Fruit fly (Drosophila melanogaster) whole organism, prepupa: ENCODE data around the gene sing.
A peak's percentile ranks its signal among the peaks of the same experiment; 100 is the strongest.

Source experiments
- CG11294 ChIP-seq: fragments of 200-800 bp; sonication (Bioruptor generic); IDR thresholded peaks from 2 replicates; pipeline ENCODE4 v1.3.6; 2022; ENCODE audit warnings: missing biosample characterization, missing genetic modification characterization
- CG11762 ChIP-seq: fragments of 200-800 bp; sonication (Bioruptor generic); optimal IDR thresholded peaks from 3 replicates; lab custom pipeline; 2016; ENCODE audit warnings: missing biosample characterization, missing genetic modification characterization; ENCODE audit not compliant: insufficient read depth
- CG11902 ChIP-seq: fragments of 200-800 bp; sonication (Bioruptor generic); optimal IDR thresholded peaks from 3 replicates; lab custom pipeline; 2016; ENCODE audit warnings: missing biosample characterization, missing genetic modification characterization
- CG15336 ChIP-seq: fragments of 200-800 bp; sonication (Bioruptor generic); IDR thresholded peaks from 2 replicates; pipeline ENCODE4 v1.3.6; 2022; ENCODE audit warnings: missing biosample characterization, missing genetic modification characterization
- CG1621 ChIP-seq: fragments of 200-800 bp; sonication (Bioruptor generic); optimal IDR thresholded peaks from 3 replicates; lab custom pipeline; 2018; ENCODE audit warnings: missing biosample characterization, mild to moderate bottlenecking, missing genetic modification characterization
- CG3032 ChIP-seq: fragments of 200-800 bp; optimal IDR thresholded peaks from 2 replicates; lab custom pipeline; 2019; ENCODE audit warnings: missing biosample characterization, mild to moderate bottlenecking, missing genetic modification characterization, moderate library complexity
- CG3919 ChIP-seq: fragments of 200-800 bp; sonication (Bioruptor generic); optimal IDR thresholded peaks from 3 replicates; lab custom pipeline; 2016; ENCODE audit warnings: missing biosample characterization, missing genetic modification characterization
- CG4318 ChIP-seq: fragments of 200-800 bp; sonication (Bioruptor generic); optimal IDR thresholded peaks from 3 replicates; lab custom pipeline; 2017; ENCODE audit warnings: missing biosample characterization, mild to moderate bottlenecking, missing genetic modification characterization
- CG6163 ChIP-seq: fragments of 200-800 bp; sonication (Bioruptor generic); IDR thresholded peaks from 3 replicates; pipeline ENCODE4 v1.3.6; 2022; ENCODE audit warnings: missing biosample characterization, missing genetic modification characterization
- CG6276 ChIP-seq: fragments of 200-800 bp; sonication (Bioruptor generic); optimal IDR thresholded peaks from 2 replicates; lab custom pipeline; 2017; ENCODE audit warnings: missing biosample characterization, mild to moderate bottlenecking, missing genetic modification characterization
- CG6792 ChIP-seq: fragments of 200-800 bp; sonication (Bioruptor generic); optimal IDR thresholded peaks from 3 replicates; lab custom pipeline; 2016; ENCODE audit warnings: missing biosample characterization, missing genetic modification characterization
- CG6808 ChIP-seq: fragments of 200-800 bp; sonication (Bioruptor generic); optimal IDR thresholded peaks from 3 replicates; lab custom pipeline; 2017; ENCODE audit warnings: missing biosample characterization, missing genetic modification characterization, mild to moderate bottlenecking, moderate library complexity, missing genetic modification reagents
- CG6854 ChIP-seq: fragments of 200-800 bp; sonication (Bioruptor generic); optimal IDR thresholded peaks from 2 replicates; lab custom pipeline; 2017; ENCODE audit warnings: missing biosample characterization, mild to moderate bottlenecking, missing genetic modification characterization
- CG8119 ChIP-seq: fragments of 200-800 bp; sonication (Bioruptor generic); IDR thresholded peaks from 3 replicates; pipeline ENCODE4 v1.3.6; 2022; ENCODE audit warnings: missing biosample characterization, missing genetic modification characterization
- CG8319 ChIP-seq: fragments of 200-800 bp; sonication (Bioruptor generic); optimal IDR thresholded peaks from 3 replicates; lab custom pipeline; 2016; ENCODE audit warnings: missing biosample characterization, missing genetic modification characterization
- CG8632 ChIP-seq: fragments of 200-800 bp; sonication (Bioruptor generic); optimal IDR thresholded peaks from 3 replicates; lab custom pipeline; 2016; ENCODE audit warnings: missing biosample characterization, missing genetic modification characterization
- CG9139 ChIP-seq: fragments of 200-800 bp; sonication (Bioruptor generic); optimal IDR thresholded peaks from 3 replicates; lab custom pipeline; 2017; ENCODE audit warnings: missing biosample characterization, mild to moderate bottlenecking, missing genetic modification characterization
- Eip75B ChIP-seq: fragments of 200-800 bp; sonication (Bioruptor generic); optimal IDR thresholded peaks from 3 replicates; lab custom pipeline; 2016; ENCODE audit warnings: missing biosample characterization, missing genetic modification characterization
- Eip78C ChIP-seq: fragments of 200-800 bp; sonication (Bioruptor generic); peaks from one replicate; lab custom pipeline; 2016; ENCODE audit warnings: missing biosample characterization, missing genetic modification characterization
- Ets21C ChIP-seq: fragments of 200-800 bp; sonication (Bioruptor generic); optimal IDR thresholded peaks from 3 replicates; lab custom pipeline; 2016; ENCODE audit warnings: missing biosample characterization, missing genetic modification characterization
- Ets96B ChIP-seq: fragments of 200-800 bp; optimal IDR thresholded peaks from 2 replicates; lab custom pipeline; 2019; ENCODE audit warnings: missing biosample characterization, mild to moderate bottlenecking, missing genetic modification characterization, moderate library complexity
- Gug ChIP-seq: fragments of 200-800 bp; sonication (Bioruptor generic); IDR thresholded peaks from 2 replicates; pipeline ENCODE4 v1.3.6; 2022; ENCODE audit warnings: missing biosample characterization, missing genetic modification characterization
- Hr38 ChIP-seq: sonication (Bioruptor generic); optimal IDR thresholded peaks from 2 replicates; lab custom pipeline; 2016; ENCODE audit warnings: missing biosample characterization, missing genetic modification characterization
- Hr39 ChIP-seq: fragments of 200-800 bp; sonication (Bioruptor generic); optimal IDR thresholded peaks from 2 replicates; lab custom pipeline; 2016; ENCODE audit warnings: missing biosample characterization, missing genetic modification characterization
- Hr4 ChIP-seq: fragments of 200-800 bp; sonication (Bioruptor generic); optimal IDR thresholded peaks from 3 replicates; lab custom pipeline; 2016; ENCODE audit warnings: missing biosample characterization, missing genetic modification characterization
- Lpt ChIP-seq: fragments of 200-800 bp; sonication (Bioruptor generic); optimal IDR thresholded peaks from 3 replicates; lab custom pipeline; 2016; ENCODE audit warnings: missing biosample characterization, missing genetic modification characterization
- Met ChIP-seq: fragments of 200-800 bp; sonication (Bioruptor generic); optimal IDR thresholded peaks from 3 replicates; lab custom pipeline; 2016; ENCODE audit warnings: missing biosample characterization, missing genetic modification characterization
- OdsH ChIP-seq: fragments of 200-800 bp; sonication (Bioruptor generic); optimal IDR thresholded peaks from 3 replicates; lab custom pipeline; 2016; ENCODE audit warnings: missing biosample characterization, missing genetic modification characterization
- Smox ChIP-seq: fragments of 200-800 bp; sonication (Bioruptor generic); optimal IDR thresholded peaks from 3 replicates; lab custom pipeline; 2016; ENCODE audit warnings: missing biosample characterization, missing genetic modification characterization
- Sox14 ChIP-seq: fragments of 200-800 bp; sonication (Bioruptor generic); optimal IDR thresholded peaks from 3 replicates; lab custom pipeline; 2016; ENCODE audit warnings: missing biosample characterization, missing genetic modification characterization
- Sox15 ChIP-seq: fragments of 200-800 bp; sonication (Bioruptor generic); optimal IDR thresholded peaks from 3 replicates; lab custom pipeline; 2016; ENCODE audit warnings: missing biosample characterization, missing genetic modification characterization
- achi ChIP-seq: fragments of 200-800 bp; sonication (Bioruptor generic); optimal IDR thresholded peaks from 3 replicates; lab custom pipeline; 2016; ENCODE audit warnings: missing biosample characterization, missing genetic modification characterization
- acj6 ChIP-seq: fragments of 200-800 bp; sonication (Bioruptor generic); optimal IDR thresholded peaks from 3 replicates; lab custom pipeline; 2016; ENCODE audit warnings: missing biosample characterization, missing genetic modification characterization
- cyc ChIP-seq: fragments of 200-800 bp; sonication (Bioruptor generic); optimal IDR thresholded peaks from 3 replicates; lab custom pipeline; 2016; ENCODE audit warnings: missing biosample characterization, missing genetic modification characterization
- dac ChIP-seq: fragments of 200-800 bp; sonication (Bioruptor generic); optimal IDR thresholded peaks from 2 replicates; lab custom pipeline; 2017; ENCODE audit warnings: missing biosample characterization, mild to moderate bottlenecking, missing genetic modification characterization
- dsx ChIP-seq: fragments of 200-800 bp; optimal IDR thresholded peaks from 3 replicates; lab custom pipeline; 2019; ENCODE audit warnings: missing biosample characterization, mild to moderate bottlenecking, missing genetic modification characterization, moderate library complexity; ENCODE audit not compliant: poor library complexity, severe bottlenecking
- fd85E ChIP-seq: fragments of 200-800 bp; sonication (Bioruptor generic); optimal IDR thresholded peaks from 3 replicates; lab custom pipeline; 2016; ENCODE audit warnings: missing biosample characterization, missing genetic modification characterization
- fkh ChIP-seq: fragments of 200-800 bp; sonication (Bioruptor generic); optimal IDR thresholded peaks from 3 replicates; lab custom pipeline; 2017; ENCODE audit warnings: missing biosample characterization, mild to moderate bottlenecking, missing genetic modification characterization, moderate library complexity
- lz ChIP-seq: fragments of 200-800 bp; sonication (Bioruptor generic); optimal IDR thresholded peaks from 3 replicates; lab custom pipeline; 2016; ENCODE audit warnings: missing biosample characterization, missing genetic modification characterization
- net ChIP-seq: fragments of 200-800 bp; sonication (Bioruptor generic); optimal IDR thresholded peaks from 3 replicates; lab custom pipeline; 2016; ENCODE audit warnings: missing biosample characterization, missing genetic modification characterization
- pdm3 ChIP-seq: fragments of 200-800 bp; sonication (Bioruptor generic); optimal IDR thresholded peaks from 3 replicates; lab custom pipeline; 2016; ENCODE audit warnings: missing biosample characterization, missing genetic modification characterization
- salr ChIP-seq, 2 experiments: fragments of 200-800 bp; sonication (Bioruptor generic); optimal IDR thresholded peaks; 3 replicates each; lab custom pipeline; 2016 to 2018; ENCODE audit warnings: missing biosample characterization in 2 of 2, missing genetic modification characterization in 2 of 2, mild to moderate bottlenecking in 1 of 2
- spab ChIP-seq: fragments of 200-800 bp; sonication (Bioruptor generic); optimal IDR thresholded peaks from 2 replicates; lab custom pipeline; 2017; ENCODE audit warnings: missing biosample characterization, mild to moderate bottlenecking, missing genetic modification characterization, missing genetic modification reagents
- ss ChIP-seq, 2 experiments: fragments of 200-800 bp; sonication (Bioruptor generic); optimal IDR thresholded peaks; 2 replicates in 1 of 2; 3 replicates in 1 of 2; lab custom pipeline; 2017 to 2018; ENCODE audit warnings: mild to moderate bottlenecking in 2 of 2, missing biosample characterization in 2 of 2, missing genetic modification characterization in 2 of 2, moderate library complexity in 1 of 2
- svp ChIP-seq: fragments of 200-800 bp; sonication (Bioruptor generic); peaks from one replicate; lab custom pipeline; 2016; ENCODE audit warnings: missing biosample characterization, missing genetic modification characterization
- topi ChIP-seq: fragments of 200-800 bp; sonication (Bioruptor generic); optimal IDR thresholded peaks from 3 replicates; lab custom pipeline; 2016; ENCODE audit warnings: missing biosample characterization, missing genetic modification characterization

The sing gene

dm6 chrX:16664405-16665064 lies 14.6 kb upstream of the sing start, which contains the start of gene CG15865:
Gene CG15865, minus strand, starts transcription at chrX:16664455.
- TF ChIP-seq cyc (no peak), Sox14 (GFP tag; lab: Kevin White, UChicago) (no peak), Ets96B (tag; lab: Kevin White, UChicago) (peak; percentile 5), lz (GFP tag; lab: Kevin White, UChicago) (no peak), CG6808 (GFP tag; lab: Kevin White, UChicago) (peak; percentile 16), ss (GFP tag; optimal IDR thresholded peaks at IDR 0.05; lab: Kevin White, UChicago) (peak in 1 of 2 experiments; percentile 11), Hr38 (GFP tag; lab: Kevin White, UChicago) (no peak), svp (GFP tag; lab: Kevin White, UChicago) (peak; percentile 70), fkh (GFP tag; lab: Kevin White, UChicago) (peak; percentile 7), Eip78C (GFP tag; lab: Kevin White, UChicago) (peak; percentile 72), CG11762 (no peak), Smox (GFP tag; lab: Kevin White, UChicago) (peak; percentile 16)

DNA sequence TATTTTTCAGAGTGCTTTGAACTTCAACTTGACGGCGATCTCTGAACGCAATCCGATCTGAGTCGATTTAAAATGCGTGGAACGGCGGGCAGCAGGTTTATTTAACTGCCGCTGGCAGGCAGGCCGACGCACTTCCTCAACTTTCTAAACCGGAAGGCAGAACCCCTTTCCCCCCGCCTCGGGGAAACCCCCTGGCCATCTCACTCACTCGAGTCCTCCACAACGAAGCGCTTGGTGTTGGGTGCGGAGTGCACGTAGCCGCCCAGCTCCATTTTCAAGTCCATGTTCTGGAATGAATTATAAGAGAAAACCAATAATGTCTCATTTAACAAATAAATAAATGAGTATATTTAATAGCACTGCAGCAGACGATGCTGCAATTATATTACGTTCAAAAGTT lies 9.2 kb upstream of the sing start:
- no peak for TF ChIP-seq CG11294 (GFP tag; lab: Robert Waterston, UW)
- TF ChIP-seq Eip78C (GFP tag; lab: Kevin White, UChicago), result peak; percentile 51
- peak; percentile 4 for TF ChIP-seq Met (GFP tag; lab: Kevin White, UChicago)
- no peak for TF ChIP-seq spab (GFP tag; lab: Kevin White, UChicago)
- TF ChIP-seq pdm3 (GFP tag; lab: Kevin White, UChicago), result no peak
- no peak for TF ChIP-seq Hr39 (GFP tag; lab: Kevin White, UChicago)
- TF ChIP-seq Hr38 (GFP tag; lab: Kevin White, UChicago), result no peak
- no peak for TF ChIP-seq dac (GFP tag; lab: Kevin White, UChicago)

- TF ChIP-seq topi (no peak), OdsH (GFP tag; lab: Kevin White, UChicago) (peak; percentile 14), fkh (GFP tag; lab: Kevin White, UChicago) (no peak), lz (GFP tag; lab: Kevin White, UChicago) (peak; percentile 13), CG11762 (no peak), CG11294 (GFP tag; lab: Robert Waterston, UW) (no peak), CG6792 (GFP tag; lab: Kevin White, UChicago) (no peak), Lpt (GFP tag; lab: Kevin White, UChicago) (no peak), Sox15 (no peak), svp (GFP tag; lab: Kevin White, UChicago) (no peak), fd85E (GFP tag; lab: Kevin White, UChicago) (no peak), Eip75B (no peak), pdm3 (GFP tag; lab: Kevin White, UChicago) (peak; percentile 37), salr (GFP tag; optimal IDR thresholded peaks at IDR 0.05; lab: Kevin White, UChicago) (peak in 1 of 2 experiments; percentile 9), CG9139 (no peak), dsx (GFP tag; lab: Kevin White, UChicago) (no peak), dac (GFP tag; lab: Kevin White, UChicago) (no peak), CG3919 (no peak), Sox14 (GFP tag; lab: Kevin White, UChicago) (no peak), CG8119 (GFP tag; lab: Robert Waterston, UW) (peak; percentile 31; the same call in 1 of the 3 replicates), Met (GFP tag; lab: Kevin White, UChicago) (no peak), CG1621 (tag; lab: Kevin White, UChicago) (no peak), acj6 (GFP tag; lab: Kevin White, UChicago) (no peak), CG8632 (no peak), Gug (GFP tag; lab: Robert Waterston, UW) (no peak), Hr4 (GFP tag; lab: Kevin White, UChicago) (peak; percentile 35), Hr38 (GFP tag; lab: Kevin White, UChicago) (no peak), CG3032 (tag; lab: Kevin White, UChicago) (no peak), Ets21C (GFP tag; lab: Kevin White, UChicago) (no peak), CG15336 (GFP tag; lab: Robert Waterston, UW) (no peak), CG4318 (GFP tag; lab: Kevin White, UChicago) (no peak), CG6163 (GFP tag; lab: Robert Waterston, UW) (no peak), CG6276 (peak; percentile 32), CG6854 (GFP tag; lab: Kevin White, UChicago) (no peak), CG11902 (GFP tag; lab: Kevin White, UChicago) (no peak), net (GFP tag; lab: Kevin White, UChicago) (no peak), CG8319 (GFP tag; lab: Kevin White, UChicago) (no peak), Eip78C (GFP tag; lab: Kevin White, UChicago) (peak; percentile 45), achi (GFP tag; lab: Kevin White, UChicago) (peak; percentile 27)
These were observed 8.8 kb upstream of the sing start for dm6 chrX:16670262-16670661.
